Worm (Caenorhabditis elegans) whole organism, L2 larva: ENCODE measurements around the gene F43E2.6.

Experiments used
- ZK546.5 ChIP-seq: sonication (generic microtip); optimal IDR thresholded peaks from 2 replicates; lab custom pipeline; 2017; ENCODE audit warnings: missing biosample characterization, missing genetic modification characterization
- aly-2 ChIP-seq: fragments of 150-350 bp; optimal IDR thresholded peaks from 2 replicates; lab custom pipeline; 2014; ENCODE audit warnings: missing biosample characterization, missing genetic modification characterization
- ceh-82 ChIP-seq: fragments of 150-350 bp; optimal IDR thresholded peaks from 2 replicates; lab custom pipeline; 2014; ENCODE audit warnings: missing biosample characterization, missing genetic modification characterization
- mbf-1 ChIP-seq: sonication (generic microtip); optimal IDR thresholded peaks from 2 replicates; lab custom pipeline; 2017; ENCODE audit warnings: missing biosample characterization, missing genetic modification characterization
- nhr-10 ChIP-seq: sonication (generic microtip); optimal IDR thresholded peaks from 2 replicates; lab custom pipeline; 2017; ENCODE audit warnings: missing biosample characterization, missing genetic modification characterization
- nhr-11 ChIP-seq: fragments of 150-350 bp; optimal IDR thresholded peaks from 2 replicates; lab custom pipeline; 2014; ENCODE audit warnings: missing biosample characterization, missing genetic modification characterization
- nhr-129 ChIP-seq: fragments of 150-350 bp; optimal IDR thresholded peaks from 2 replicates; lab custom pipeline; 2014; ENCODE audit warnings: missing biosample characterization, missing genetic modification characterization
- nhr-25 ChIP-seq: fragments of 150-350 bp; sonication (generic microtip); optimal IDR thresholded peaks from 3 replicates; lab custom pipeline; 2014; ENCODE audit warnings: missing biosample characterization, missing genetic modification characterization
- skn-1 ChIP-seq: sonication (generic microtip); optimal IDR thresholded peaks from 2 replicates; lab custom pipeline; 2017; ENCODE audit warnings: missing biosample characterization, missing genetic modification characterization
- snpc-4 ChIP-seq: fragments of 150-350 bp; optimal IDR thresholded peaks from 2 replicates; lab custom pipeline; 2014; ENCODE audit warnings: missing biosample characterization, missing genetic modification characterization
- unc-62 ChIP-seq: fragments of 150-350 bp; optimal IDR thresholded peaks from 2 replicates; lab custom pipeline; 2014; ENCODE audit warnings: missing biosample characterization, missing genetic modification reagents, missing genetic modification characterization
- ztf-11 ChIP-seq: sonication (generic microtip); optimal IDR thresholded peaks from 2 replicates; lab custom pipeline; 2017; ENCODE audit warnings: missing biosample characterization, missing genetic modification characterization

- TF ChIP-seq snpc-4 = no peak
- TF ChIP-seq nhr-129 (tag; lab: Kevin White, UChicago) = no peak
- TF ChIP-seq unc-62 (GFP tag; lab: Kevin White, UChicago) = no peak
- TF ChIP-seq nhr-25 = no peak
- no peak for TF ChIP-seq skn-1 (tag; lab: Kevin White, UChicago)
- no peak for TF ChIP-seq nhr-10
- TF ChIP-seq ztf-11 (tag; lab: Kevin White, UChicago) = no peak
- no peak for TF ChIP-seq nhr-11 (tag; lab: Kevin White, UChicago)
- no peak for TF ChIP-seq mbf-1 (tag; lab: Kevin White, UChicago)
- TF ChIP-seq aly-2 (tag; lab: Kevin White, UChicago) = no peak
- TF ChIP-seq ceh-82 (tag; lab: Kevin White, UChicago) = no peak
- no peak for TF ChIP-seq ZK546.5
These were observed 44.7 kb downstream of the F43E2.6 start, which contains the start of gene F21D12.3 for ce11 chrII:7323925-7324324.
